Fruit fly (Drosophila melanogaster): Measurements from ENCODE around the gene mtgo.

DNA sequence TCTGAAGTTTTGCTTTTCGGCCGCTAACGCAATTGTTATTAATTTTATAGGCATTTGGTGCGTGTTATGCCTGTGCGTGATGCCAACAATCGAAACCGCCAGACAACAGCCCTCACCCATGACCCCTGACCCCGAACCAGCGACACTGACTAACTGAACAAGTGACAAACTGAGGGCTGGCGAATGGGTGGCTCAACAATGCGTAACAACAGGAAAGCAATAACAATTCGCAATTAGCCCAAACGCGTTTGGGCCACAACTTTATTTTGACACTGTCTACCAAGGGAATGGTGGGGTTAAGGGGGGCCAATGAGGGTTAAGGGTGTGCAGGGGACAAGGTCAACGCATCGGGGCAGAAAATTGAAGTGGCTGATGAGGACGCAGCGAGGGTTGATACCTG lies 104.1 kb downstream of the mtgo start:
- TF ChIP-seq Sin3A (optimal IDR thresholded peaks at IDR 0.05) (no peak), psq (optimal IDR thresholded peaks at IDR 0.05) (no peak), insv (optimal IDR thresholded peaks at IDR 0.05) (no peak), ttk (optimal IDR thresholded peaks at IDR 0.05) (no peak)
